Worm (Caenorhabditis elegans) whole organism, L2 larva: Measurements from ENCODE around the gene T11G6.4.

ENCODE experiments used
- F13H6.1 ChIP-seq: sonication (generic microtip); optimal IDR thresholded peaks from 2 replicates; lab custom pipeline; 2016; ENCODE audit warnings: missing genetic modification characterization, missing compliant biosample characterization
- R02D3.7 ChIP-seq: fragments of 150-350 bp; optimal IDR thresholded peaks from 2 replicates; lab custom pipeline; 2014; ENCODE audit warnings: missing biosample characterization, missing genetic modification characterization
- Y55F3AM.14 ChIP-seq: fragments of 200-800 bp; sonication (Bioruptor generic); optimal IDR thresholded peaks from 2 replicates; lab custom pipeline; 2018; ENCODE audit warnings: mild to moderate bottlenecking, missing genetic modification characterization, missing compliant biosample characterization
- ZK546.5 ChIP-seq: sonication (generic microtip); optimal IDR thresholded peaks from 2 replicates; lab custom pipeline; 2017; ENCODE audit warnings: missing biosample characterization, missing genetic modification characterization
- alr-1 ChIP-seq: fragments of 150-350 bp; optimal IDR thresholded peaks from 2 replicates; lab custom pipeline; 2014; ENCODE audit warnings: missing biosample characterization, missing genetic modification characterization
- aly-2 ChIP-seq: fragments of 150-350 bp; optimal IDR thresholded peaks from 2 replicates; lab custom pipeline; 2014; ENCODE audit warnings: missing biosample characterization, missing genetic modification characterization
- ama-1 ChIP-seq: fragments of 150-350 bp; optimal IDR thresholded peaks from 2 replicates; lab custom pipeline; 2018; ENCODE audit warnings: inconsistent platforms
- blmp-1 ChIP-seq: sonication (generic microtip); optimal IDR thresholded peaks from 2 replicates; lab custom pipeline; 2017; ENCODE audit warnings: missing genetic modification characterization, mild to moderate bottlenecking, missing compliant biosample characterization, antibody characterized with exemption, moderate library complexity; ENCODE audit not compliant: insufficient read depth
- ceh-16 ChIP-seq: fragments of 150-350 bp; optimal IDR thresholded peaks from 2 replicates; lab custom pipeline; 2014; ENCODE audit warnings: missing biosample characterization, missing genetic modification characterization
- crh-2 ChIP-seq: sonication (generic microtip); optimal IDR thresholded peaks from 2 replicates; lab custom pipeline; 2017; ENCODE audit warnings: missing biosample characterization, missing genetic modification characterization
- dmd-4 ChIP-seq: sonication (generic microtip); optimal IDR thresholded peaks from 2 replicates; lab custom pipeline; 2017; ENCODE audit warnings: missing biosample characterization, missing genetic modification characterization
- elt-1 ChIP-seq: fragments of 150-350 bp; optimal IDR thresholded peaks from 2 replicates; lab custom pipeline; 2014; ENCODE audit warnings: missing biosample characterization, missing genetic modification characterization
- elt-3 ChIP-seq: sonication (generic microtip); optimal IDR thresholded peaks from 2 replicates; lab custom pipeline; 2017; ENCODE audit warnings: missing biosample characterization, missing genetic modification characterization
- fos-1 ChIP-seq: fragments of 150-350 bp; optimal IDR thresholded peaks from 2 replicates; lab custom pipeline; 2014; ENCODE audit warnings: missing biosample characterization, missing genetic modification characterization
- lin-11 ChIP-seq: fragments of 150-350 bp; sonication (generic microtip); optimal IDR thresholded peaks from 2 replicates; lab custom pipeline; 2014; ENCODE audit warnings: missing biosample characterization, missing genetic modification characterization, inconsistent platforms, mixed read lengths
- lin-13 ChIP-seq: fragments of 150-350 bp; optimal IDR thresholded peaks from 2 replicates; lab custom pipeline; 2014; ENCODE audit warnings: missing biosample characterization, missing genetic modification reagents, missing genetic modification characterization
- lin-39 ChIP-seq: fragments of 150-350 bp; optimal IDR thresholded peaks from 2 replicates; lab custom pipeline; 2014; ENCODE audit warnings: missing biosample characterization, missing genetic modification reagents, missing genetic modification characterization
- mab-5 ChIP-seq: fragments of 150-350 bp; optimal IDR thresholded peaks from 2 replicates; lab custom pipeline; 2014; ENCODE audit warnings: missing biosample characterization, missing genetic modification characterization
- mdl-1 ChIP-seq, 2 experiments: fragments of 150-350 bp in 1 of 2; sonication (generic microtip) in 1 of 2; optimal IDR thresholded peaks; 2 replicates each; lab custom pipeline; 2017; ENCODE audit warnings: missing biosample characterization in 2 of 2, missing genetic modification characterization in 2 of 2
- nhr-10 ChIP-seq: sonication (generic microtip); optimal IDR thresholded peaks from 2 replicates; lab custom pipeline; 2017; ENCODE audit warnings: missing biosample characterization, missing genetic modification characterization
- nhr-12 ChIP-seq: fragments of 150-350 bp; optimal IDR thresholded peaks from 2 replicates; lab custom pipeline; 2014; ENCODE audit warnings: missing biosample characterization, missing genetic modification characterization
- nhr-129 ChIP-seq: fragments of 150-350 bp; optimal IDR thresholded peaks from 2 replicates; lab custom pipeline; 2014; ENCODE audit warnings: missing biosample characterization, missing genetic modification characterization
- nhr-21 ChIP-seq: fragments of 150-350 bp; optimal IDR thresholded peaks from 2 replicates; lab custom pipeline; 2014; ENCODE audit warnings: missing biosample characterization, missing genetic modification characterization
- nhr-23 ChIP-seq: fragments of 150-350 bp; optimal IDR thresholded peaks from 2 replicates; lab custom pipeline; 2014; ENCODE audit warnings: missing biosample characterization, missing genetic modification reagents, missing genetic modification characterization
- nhr-237 ChIP-seq: fragments of 150-350 bp; optimal IDR thresholded peaks from 2 replicates; lab custom pipeline; 2014; ENCODE audit warnings: missing biosample characterization, missing genetic modification characterization
- nhr-25 ChIP-seq: fragments of 150-350 bp; sonication (generic microtip); optimal IDR thresholded peaks from 3 replicates; lab custom pipeline; 2014; ENCODE audit warnings: missing biosample characterization, missing genetic modification characterization
- nhr-6 ChIP-seq: fragments of 150-350 bp; optimal IDR thresholded peaks from 2 replicates; lab custom pipeline; 2014; ENCODE audit warnings: missing biosample characterization, missing genetic modification characterization
- peb-1 ChIP-seq: fragments of 150-350 bp; optimal IDR thresholded peaks from 2 replicates; lab custom pipeline; 2014; ENCODE audit warnings: missing biosample characterization, missing genetic modification characterization
- sem-4 ChIP-seq: fragments of 150-350 bp; optimal IDR thresholded peaks from 2 replicates; lab custom pipeline; 2014; ENCODE audit warnings: missing biosample characterization, missing genetic modification reagents, missing genetic modification characterization
- sma-3 ChIP-seq: sonication (generic microtip); optimal IDR thresholded peaks from 2 replicates; lab custom pipeline; 2016; ENCODE audit warnings: missing genetic modification reagents, missing genetic modification characterization, missing compliant biosample characterization
- unc-39 ChIP-seq: fragments of 150-350 bp; optimal IDR thresholded peaks from 2 replicates; lab custom pipeline; 2014; ENCODE audit warnings: missing biosample characterization, missing genetic modification characterization
- unc-55 ChIP-seq: fragments of 150-350 bp; sonication (generic microtip); optimal IDR thresholded peaks from 3 replicates; lab custom pipeline; 2014; ENCODE audit warnings: missing biosample characterization, missing genetic modification reagents, missing genetic modification characterization
- ztf-11 ChIP-seq: sonication (generic microtip); optimal IDR thresholded peaks from 2 replicates; lab custom pipeline; 2017; ENCODE audit warnings: missing biosample characterization, missing genetic modification characterization
- ztf-4 ChIP-seq: fragments of 150-350 bp; optimal IDR thresholded peaks from 2 replicates; lab custom pipeline; 2014; ENCODE audit warnings: missing biosample characterization, missing genetic modification characterization

Gene T11G6.4

DNA sequence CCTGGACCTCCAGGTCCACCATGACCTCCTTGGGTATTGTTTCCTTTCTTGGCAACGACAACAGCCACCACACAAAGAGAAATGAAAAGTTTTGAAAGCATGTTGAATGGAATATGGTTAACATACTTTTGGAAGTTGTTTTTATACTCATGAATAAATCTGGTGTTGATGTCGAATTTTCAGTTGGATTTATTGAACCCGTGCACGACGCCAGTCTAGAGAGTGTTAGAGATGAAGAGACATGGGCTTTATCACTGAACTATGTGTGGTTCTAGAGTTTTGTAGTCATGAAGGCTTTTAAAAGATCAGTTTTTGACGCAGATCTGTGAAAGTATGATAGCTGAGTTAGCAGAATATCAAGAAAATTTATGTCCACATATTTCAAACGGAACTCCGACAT lies 42.5 kb upstream of the T11G6.4 start, which contains the start of gene srlf-14:
srlf-14 (minus strand) TSS at position 101 of the 400 bp plus-strand sequence.
- TF ChIP-seq peb-1 (tag; lab: Kevin White, UChicago) (no peak), lin-11 (tag; lab: Kevin White, UChicago) (no peak), nhr-6 (tag; lab: Kevin White, UChicago) (no peak), crh-2 (tag; lab: Kevin White, UChicago) (no peak), ztf-11 (tag; lab: Kevin White, UChicago) (no peak)

DNA sequence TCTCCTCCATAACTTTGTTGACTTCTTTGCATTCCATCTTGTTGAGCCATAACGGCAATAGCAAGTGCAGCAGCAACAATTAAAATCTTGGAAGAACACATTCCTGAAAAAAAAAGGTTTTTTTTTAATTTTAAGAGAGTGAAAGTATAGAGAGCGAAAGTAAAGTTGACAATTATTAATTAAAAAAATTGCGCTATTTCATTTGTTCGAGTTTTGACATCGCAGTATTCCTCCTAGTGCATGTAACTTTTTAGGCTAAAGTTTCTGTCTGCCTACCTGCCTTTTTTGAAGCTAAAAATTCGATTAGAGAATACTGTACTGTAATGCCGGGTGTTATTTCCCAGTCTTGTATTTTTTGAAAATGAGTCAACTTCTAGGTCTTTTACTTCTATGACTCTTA lies 40.3 kb upstream of the T11G6.4 start, which contains the start of gene srlf-12:
srlf-12 (minus strand) TSS at position 101 of the 400 bp plus-strand sequence.
- TF ChIP-seq nhr-129 (tag; lab: Kevin White, UChicago) (no peak), R02D3.7 (tag; lab: Kevin White, UChicago) (no peak), ceh-16 (tag; lab: Kevin White, UChicago) (no peak), Y55F3AM.14 (no peak), lin-11 (tag; lab: Kevin White, UChicago) (no peak), nhr-23 (tag; lab: Kevin White, UChicago) (no peak), F13H6.1 (tag; lab: Kevin White, UChicago) (no peak), lin-13 (GFP tag; lab: Kevin White, UChicago) (no peak), mdl-1 (tag; optimal IDR thresholded peaks at IDR 0.05; lab: Kevin White, UChicago) (no peak), ztf-4 (no peak), sma-3 (no peak)

DNA sequence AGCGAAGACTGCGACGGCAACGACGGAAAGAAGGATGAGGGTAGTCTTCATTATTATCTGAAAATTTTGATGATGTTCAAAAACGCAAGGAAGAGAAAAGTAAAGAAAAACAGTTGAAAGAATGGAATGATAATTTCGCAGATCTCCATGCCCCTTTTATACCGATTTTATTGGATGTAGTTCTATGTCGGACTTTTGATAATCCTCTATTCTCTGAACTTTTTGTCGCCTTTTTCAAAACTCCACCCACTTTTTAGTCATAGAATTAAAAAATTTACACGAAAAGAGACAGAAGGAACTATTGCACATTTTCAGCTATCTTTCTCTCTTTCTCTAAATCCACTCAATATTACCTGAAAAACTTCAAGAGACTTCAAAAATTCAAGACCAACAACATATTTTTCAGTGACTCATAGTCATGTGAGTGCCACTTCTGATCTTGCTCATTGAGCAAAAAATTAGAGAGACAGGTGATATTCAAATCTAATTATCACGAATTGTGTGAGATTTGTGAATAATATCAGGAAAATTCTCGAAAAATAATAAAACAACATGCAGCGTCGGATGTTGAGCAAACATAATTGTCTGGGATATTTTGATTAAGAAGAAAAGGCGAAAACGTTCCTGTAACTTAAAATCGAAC lies 38.2 kb upstream of the T11G6.4 start, which contains the start of gene F13E9.15:
F13E9.15 (minus strand) TSS at position 51 of the 643 bp plus-strand sequence.
- no peak for TF ChIP-seq Y55F3AM.14
- TF ChIP-seq nhr-6 (tag; lab: Kevin White, UChicago) = no peak
- no peak for TF ChIP-seq blmp-1 (tag; lab: Kevin White, UChicago)
- no peak for TF ChIP-seq nhr-237 (tag; lab: Kevin White, UChicago)
- no peak for TF ChIP-seq nhr-23 (tag; lab: Kevin White, UChicago)
- TF ChIP-seq peb-1 (tag; lab: Kevin White, UChicago) = no peak
- TF ChIP-seq nhr-21 (tag; lab: Kevin White, UChicago) = no peak
- TF ChIP-seq ama-1 (lab: Kevin White, UChicago) = no peak
- no peak for TF ChIP-seq unc-55 (GFP tag; lab: Kevin White, UChicago)
- no peak for TF ChIP-seq ceh-16 (tag; lab: Kevin White, UChicago)
- TF ChIP-seq aly-2 (tag; lab: Kevin White, UChicago) = no peak
- TF ChIP-seq ztf-11 (tag; lab: Kevin White, UChicago) = no peak
- no peak for TF ChIP-seq F13H6.1 (tag; lab: Kevin White, UChicago)

DNA sequence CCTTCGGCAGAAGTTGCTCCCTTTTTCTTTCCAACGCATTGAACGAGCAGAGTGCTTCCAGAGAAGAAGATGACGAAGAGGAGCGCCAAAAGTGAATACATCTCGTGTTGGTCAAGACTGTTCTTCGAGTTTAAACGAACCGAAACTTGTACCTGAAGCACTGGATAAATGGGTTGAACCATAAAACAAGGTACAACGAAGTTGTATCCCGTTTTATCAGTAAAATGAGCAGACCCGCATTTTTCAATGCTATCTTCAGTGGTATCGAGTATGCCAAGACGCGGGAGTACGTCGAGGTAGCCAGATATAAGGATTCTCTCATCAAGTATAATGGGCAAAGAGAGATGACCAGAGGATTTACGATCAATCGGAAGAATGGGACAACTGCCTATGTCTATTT lies 35.6 kb upstream of the T11G6.4 start, which contains the start of gene F13E9.16:
F13E9.16 (minus strand) TSS at position 101 of the 400 bp plus-strand sequence.
- no peak for TF ChIP-seq nhr-10
- TF ChIP-seq, all 48 proteins: peak for 0

DNA sequence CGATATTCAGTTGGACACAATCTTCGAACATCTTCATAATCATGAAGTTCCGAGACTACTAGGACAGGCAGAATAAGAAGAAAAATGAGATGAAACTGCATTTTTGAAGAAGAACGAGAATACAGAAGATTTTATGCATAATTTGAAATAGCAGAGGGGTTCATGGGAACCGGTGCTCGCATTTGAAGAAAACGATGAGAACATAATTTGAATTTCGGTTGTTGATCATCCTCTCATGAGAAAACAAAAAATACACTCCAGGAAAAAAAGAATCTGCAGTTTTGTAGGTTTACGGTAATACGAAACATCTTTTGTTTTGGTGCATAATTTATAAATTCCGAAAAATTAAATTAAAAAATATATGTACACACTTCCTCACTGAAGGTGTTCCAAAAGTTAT lies 34.2 kb upstream of the T11G6.4 start, which contains the start of gene srlf-11:
srlf-11 (minus strand) TSS at position 101 of the 400 bp plus-strand sequence.
- TF ChIP-seq nhr-12 (tag; lab: Kevin White, UChicago) (no peak), unc-39 (tag; lab: Kevin White, UChicago) (no peak), unc-55 (GFP tag; lab: Kevin White, UChicago) (no peak), nhr-237 (tag; lab: Kevin White, UChicago) (no peak), fos-1 (no peak), nhr-129 (tag; lab: Kevin White, UChicago) (no peak), dmd-4 (tag; lab: Kevin White, UChicago) (no peak)

DNA sequence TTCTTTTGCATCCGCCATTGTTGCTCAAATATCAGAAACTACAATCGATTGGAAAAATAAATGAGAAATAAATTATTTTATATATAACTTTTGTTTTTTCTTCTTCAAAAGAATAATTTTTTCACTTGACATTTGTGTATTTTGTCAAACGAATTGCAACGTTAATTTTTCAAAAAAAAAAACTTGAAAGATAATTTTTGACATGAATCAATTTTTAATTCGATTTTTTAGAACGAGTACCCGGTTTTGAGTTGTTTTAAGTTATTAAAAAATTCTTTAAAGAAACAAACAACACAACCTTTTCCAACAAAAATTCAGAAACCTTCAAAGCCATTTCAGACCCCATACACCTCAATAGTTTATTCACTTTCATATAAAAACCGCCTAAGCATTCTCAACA lies 32.5 kb upstream of the T11G6.4 start, which contains the start of gene F13E9.5:
F13E9.5 (minus strand) TSS at position 101 of the 400 bp plus-strand sequence.
- no peak for TF ChIP-seq mab-5
- TF ChIP-seq nhr-25 = no peak
- no peak for TF ChIP-seq ama-1 (lab: Kevin White, UChicago)
- no peak for TF ChIP-seq nhr-21 (tag; lab: Kevin White, UChicago)
- no peak for TF ChIP-seq ceh-16 (tag; lab: Kevin White, UChicago)
- no peak for TF ChIP-seq ZK546.5 (tag; lab: Kevin White, UChicago)
- TF ChIP-seq elt-1 (tag; lab: Kevin White, UChicago) = no peak
- TF ChIP-seq alr-1 (tag; lab: Kevin White, UChicago) = no peak
- TF ChIP-seq nhr-129 (tag; lab: Kevin White, UChicago) = no peak
- no peak for TF ChIP-seq lin-39
- no peak for TF ChIP-seq nhr-10
- no peak for TF ChIP-seq elt-3 (tag; lab: Kevin White, UChicago)
- TF ChIP-seq sem-4 (tag; lab: Kevin White, UChicago) = no peak
- TF ChIP-seq lin-13 (GFP tag; lab: Kevin White, UChicago) = no peak
